Fruit fly (Drosophila melanogaster) whole organism, pupa: ENCODE measurements around the gene CG12971.

Experiments used
- CG15710 ChIP-seq: fragments of 200-800 bp; sonication (Bioruptor generic); optimal IDR thresholded peaks from 2 replicates; lab custom pipeline; 2018; ENCODE audit warnings: missing biosample characterization, mild to moderate bottlenecking, missing genetic modification characterization, moderate library complexity
- CG34367 ChIP-seq: fragments of 200-800 bp; sonication (Bioruptor generic); optimal IDR thresholded peaks from 2 replicates; lab custom pipeline; 2018; ENCODE audit warnings: missing biosample characterization, mild to moderate bottlenecking, missing genetic modification characterization
- CG4496 ChIP-seq: fragments of 200-800 bp; sonication (Bioruptor generic); IDR thresholded peaks from 3 replicates; pipeline ENCODE4 v1.3.6; 2022; ENCODE audit warnings: missing biosample characterization, missing genetic modification characterization
- CG8159 ChIP-seq: fragments of 200-800 bp; sonication (Bioruptor generic); optimal IDR thresholded peaks from 3 replicates; lab custom pipeline; 2018; ENCODE audit warnings: missing biosample characterization, mild to moderate bottlenecking, missing genetic modification characterization, moderate library complexity
- CG8301 ChIP-seq: fragments of 200-800 bp; sonication (Bioruptor generic); optimal IDR thresholded peaks from 2 replicates; lab custom pipeline; 2018; ENCODE audit warnings: missing biosample characterization, mild to moderate bottlenecking, missing genetic modification characterization
- CG9948 ChIP-seq: fragments of 200-800 bp; sonication (Bioruptor generic); optimal IDR thresholded peaks from 2 replicates; lab custom pipeline; 2018; ENCODE audit warnings: missing biosample characterization, mild to moderate bottlenecking, missing genetic modification characterization, moderate library complexity
- fd96Ca ChIP-seq: fragments of 200-800 bp; sonication (Bioruptor generic); IDR thresholded peaks from 3 replicates; pipeline ENCODE4 v1.3.6; 2022; ENCODE audit warnings: missing biosample characterization, missing genetic modification characterization
- gl ChIP-seq: fragments of 200-800 bp; sonication (Bioruptor generic); optimal IDR thresholded peaks from 2 replicates; lab custom pipeline; 2018; ENCODE audit warnings: missing biosample characterization, mild to moderate bottlenecking, missing genetic modification characterization
- rn ChIP-seq: fragments of 200-800 bp; sonication (Bioruptor generic); IDR thresholded peaks from 2 replicates; pipeline ENCODE4 v1.3.6; 2022; ENCODE audit warnings: missing biosample characterization, missing genetic modification characterization

DNA sequence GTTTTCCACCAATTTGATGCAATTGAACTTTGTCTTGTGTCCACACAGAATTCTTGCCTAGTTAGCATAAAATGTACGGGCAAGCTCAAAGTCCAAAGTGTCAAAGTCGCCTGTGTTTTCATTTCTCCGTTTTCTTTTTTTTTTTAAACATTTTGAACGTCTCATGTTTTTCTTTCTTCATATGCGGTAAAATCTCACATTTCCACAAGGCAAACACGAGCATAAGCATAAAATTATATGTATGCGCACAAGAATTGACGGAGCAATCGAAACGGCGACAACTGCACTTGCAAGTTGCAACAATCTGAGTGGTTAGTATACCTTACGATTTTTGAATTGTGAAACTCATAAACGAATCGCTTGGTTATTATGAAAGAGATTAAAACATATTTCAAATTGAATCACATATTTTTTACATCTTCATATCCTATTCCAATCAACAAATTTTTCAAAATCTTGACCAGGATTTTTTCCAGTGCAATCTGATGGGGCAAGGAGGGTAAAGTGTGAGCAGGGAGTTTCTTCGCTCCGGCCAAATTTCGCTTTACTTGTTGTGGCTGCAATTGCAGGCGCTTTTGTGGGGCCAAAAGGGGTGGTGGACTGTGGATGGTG lies 7.7 kb upstream of the CG12971 start:
- TF ChIP-seq CG9948, result no peak
- TF ChIP-seq rn (GFP tag; lab: Robert Waterston, UW), result peak; percentile 55
- TF ChIP-seq CG4496 (GFP tag; lab: Robert Waterston, UW), result peak; percentile 86
- TF ChIP-seq CG8301 (tag; lab: Kevin White, UChicago), result no peak
- no peak for TF ChIP-seq CG34367 (tag; lab: Kevin White, UChicago)
- peak; percentile 84 for TF ChIP-seq fd96Ca (GFP tag; lab: Robert Waterston, UW)
- TF ChIP-seq CG8159 (tag; lab: Kevin White, UChicago), result no peak
- no peak for TF ChIP-seq CG15710 (tag; lab: Kevin White, UChicago)
- no peak for TF ChIP-seq gl (tag; lab: Kevin White, UChicago)
